Fruit fly (Drosophila melanogaster) whole organism, embryonic: ENCODE measurements around the gene kin17.
A peak's percentile ranks its signal among the peaks of the same experiment; 100 is the strongest.

Source experiments
- ATbp ChIP-seq: fragments of 200-800 bp; sonication (Bioruptor generic); optimal IDR thresholded peaks from 2 replicates; lab custom pipeline; 2017; ENCODE audit warnings: missing biosample characterization, mild to moderate bottlenecking, missing genetic modification characterization, missing genetic modification reagents
- Abd-B ChIP-seq: fragments of 200-800 bp; sonication (Bioruptor generic); optimal IDR thresholded peaks from 2 replicates; lab custom pipeline; 2018; ENCODE audit warnings: missing biosample characterization, mild to moderate bottlenecking, missing genetic modification characterization, moderate library complexity
- Bdp1 ChIP-seq: fragments of 200-800 bp; sonication (Bioruptor generic); optimal IDR thresholded peaks from 3 replicates; lab custom pipeline; 2016; ENCODE audit warnings: missing biosample characterization, missing genetic modification characterization
- CG10543 ChIP-seq: fragments of 200-800 bp; sonication (Bioruptor generic); optimal IDR thresholded peaks from 3 replicates; lab custom pipeline; 2017; ENCODE audit warnings: missing biosample characterization, mild to moderate bottlenecking, missing genetic modification characterization, moderate library complexity
- CG13296 ChIP-seq: fragments of 200-800 bp; sonication (Bioruptor generic); optimal IDR thresholded peaks from 3 replicates; lab custom pipeline; 2018; ENCODE audit warnings: missing biosample characterization, mild to moderate bottlenecking, missing genetic modification characterization
- CG13624 ChIP-seq: fragments of 200-800 bp; sonication (Bioruptor generic); optimal IDR thresholded peaks from 2 replicates; lab custom pipeline; 2016; ENCODE audit warnings: missing biosample characterization, missing genetic modification characterization
- CG16863 ChIP-seq: fragments of 200-800 bp; sonication (Bioruptor generic); optimal IDR thresholded peaks from 3 replicates; lab custom pipeline; 2016; ENCODE audit warnings: missing biosample characterization, missing genetic modification characterization
- CG17359 ChIP-seq: fragments of 200-800 bp; sonication (Bioruptor generic); optimal IDR thresholded peaks from 3 replicates; lab custom pipeline; 2018; ENCODE audit warnings: missing biosample characterization, mild to moderate bottlenecking, missing genetic modification characterization, moderate library complexity
- CG17802 ChIP-seq: fragments of 200-800 bp; sonication (Bioruptor generic); optimal IDR thresholded peaks from 2 replicates; lab custom pipeline; 2018; ENCODE audit warnings: missing biosample characterization, mild to moderate bottlenecking, missing genetic modification characterization, moderate library complexity
- CG1792 ChIP-seq: fragments of 200-800 bp; sonication (Bioruptor generic); optimal IDR thresholded peaks from 2 replicates; lab custom pipeline; 2016; ENCODE audit warnings: missing biosample characterization, missing genetic modification characterization
- CG2116 ChIP-seq: fragments of 200-800 bp; sonication (Bioruptor generic); optimal IDR thresholded peaks from 3 replicates; lab custom pipeline; 2018; ENCODE audit warnings: missing biosample characterization, mild to moderate bottlenecking, missing genetic modification characterization
- CG2120 ChIP-seq: fragments of 200-800 bp; sonication (Bioruptor generic); optimal IDR thresholded peaks from 3 replicates; lab custom pipeline; 2016; ENCODE audit warnings: missing biosample characterization, missing genetic modification characterization
- CG2712 ChIP-seq: fragments of 200-800 bp; optimal IDR thresholded peaks from 3 replicates; lab custom pipeline; 2019; ENCODE audit warnings: missing biosample characterization, mild to moderate bottlenecking, missing genetic modification characterization, moderate library complexity
- CG3281 ChIP-seq: fragments of 200-800 bp; sonication (Bioruptor generic); optimal IDR thresholded peaks from 3 replicates; lab custom pipeline; 2017; ENCODE audit warnings: missing biosample characterization, mild to moderate bottlenecking, missing genetic modification characterization
- CG3847 ChIP-seq: fragments of 200-800 bp; sonication (Bioruptor generic); IDR thresholded peaks from 2 replicates; pipeline ENCODE4 v1.3.6; 2022; ENCODE audit warnings: missing biosample characterization, missing genetic modification characterization
- CG4282 ChIP-seq: fragments of 200-800 bp; sonication (Bioruptor generic); optimal IDR thresholded peaks from 2 replicates; lab custom pipeline; 2016; ENCODE audit warnings: missing biosample characterization, missing genetic modification characterization
- CG4617 ChIP-seq: fragments of 200-800 bp; sonication (Bioruptor generic); optimal IDR thresholded peaks from 3 replicates; lab custom pipeline; 2016; ENCODE audit warnings: missing biosample characterization, missing genetic modification characterization, borderline replicate concordance
- CG4820 ChIP-seq: fragments of 200-800 bp; sonication (Bioruptor generic); optimal IDR thresholded peaks from 3 replicates; lab custom pipeline; 2016; ENCODE audit warnings: missing biosample characterization, missing genetic modification characterization
- CG9727 ChIP-seq: fragments of 200-800 bp; sonication (Bioruptor generic); optimal IDR thresholded peaks from 3 replicates; lab custom pipeline; 2017; ENCODE audit warnings: missing biosample characterization, mild to moderate bottlenecking, missing genetic modification characterization
- CG9932 ChIP-seq: fragments of 200-800 bp; sonication (Bioruptor generic); IDR thresholded peaks from 2 replicates; pipeline ENCODE4 v1.3.6; 2022; ENCODE audit warnings: missing biosample characterization, missing genetic modification characterization
- Dad ChIP-seq: fragments of 200-800 bp; sonication (Bioruptor generic); optimal IDR thresholded peaks from 3 replicates; lab custom pipeline; 2016; ENCODE audit warnings: missing biosample characterization, missing genetic modification characterization
- Dp ChIP-seq: fragments of 200-800 bp; sonication (Bioruptor generic); optimal IDR thresholded peaks from 2 replicates; lab custom pipeline; 2018; ENCODE audit warnings: missing biosample characterization, mild to moderate bottlenecking, missing genetic modification characterization, moderate library complexity
- ERR ChIP-seq: fragments of 200-800 bp; sonication (Bioruptor generic); optimal IDR thresholded peaks from 2 replicates; lab custom pipeline; 2016; ENCODE audit warnings: missing biosample characterization, missing genetic modification characterization
- Elba2 ChIP-seq: fragments of 200-800 bp; sonication (Bioruptor generic); optimal IDR thresholded peaks from 3 replicates; lab custom pipeline; 2016; ENCODE audit warnings: missing biosample characterization, missing genetic modification characterization
- Fer2 ChIP-seq: fragments of 200-800 bp; sonication (Bioruptor generic); optimal IDR thresholded peaks from 2 replicates; lab custom pipeline; 2018; ENCODE audit warnings: missing biosample characterization, mild to moderate bottlenecking, missing genetic modification characterization, moderate library complexity
- HLH3B ChIP-seq: fragments of 200-800 bp; sonication (Bioruptor generic); IDR thresholded peaks from 2 replicates; pipeline ENCODE4 v1.3.6; 2022; ENCODE audit warnings: missing biosample characterization, missing genetic modification characterization
- MBD-R2 ChIP-seq: fragments of 200-800 bp; sonication (Bioruptor generic); IDR thresholded peaks from 2 replicates; pipeline ENCODE4 v1.3.6; 2022; ENCODE audit warnings: missing biosample characterization, missing genetic modification characterization
- Xrp1 ChIP-seq: fragments of 200-800 bp; sonication (Bioruptor generic); IDR thresholded peaks from 2 replicates; pipeline ENCODE4 v1.3.6; 2022; ENCODE audit warnings: missing biosample characterization, missing genetic modification characterization
- ato ChIP-seq: fragments of 200-800 bp; sonication (Bioruptor generic); IDR thresholded peaks from 2 replicates; pipeline ENCODE4 v1.3.6; 2022; ENCODE audit warnings: missing biosample characterization, missing genetic modification characterization; ENCODE audit not compliant: partially characterized antibody
- corto ChIP-seq: fragments of 200-800 bp; sonication (Bioruptor generic); optimal IDR thresholded peaks from 2 replicates; lab custom pipeline; 2016; ENCODE audit warnings: missing biosample characterization, mild to moderate bottlenecking, missing genetic modification characterization, moderate library complexity
- dan ChIP-seq: fragments of 200-800 bp; sonication (Bioruptor generic); IDR thresholded peaks from 2 replicates; pipeline ENCODE4 v1.3.6; 2022; ENCODE audit warnings: missing biosample characterization, missing genetic modification characterization
- dysf ChIP-seq: fragments of 200-800 bp; sonication (Bioruptor generic); IDR thresholded peaks from 3 replicates; pipeline ENCODE4 v1.3.6; 2022; ENCODE audit warnings: missing biosample characterization, missing genetic modification characterization
- eyg ChIP-seq: fragments of 200-800 bp; sonication (Bioruptor generic); optimal IDR thresholded peaks from 3 replicates; lab custom pipeline; 2016; ENCODE audit warnings: missing biosample characterization, missing genetic modification characterization
- gcm2 ChIP-seq: fragments of 200-800 bp; sonication (Bioruptor generic); optimal IDR thresholded peaks from 2 replicates; lab custom pipeline; 2016; ENCODE audit warnings: missing biosample characterization, missing genetic modification characterization
- hth ChIP-seq: fragments of >200 bp; optimal IDR thresholded peaks from 2 replicates; lab custom pipeline; 2017; ENCODE audit warnings: inconsistent platforms
- kay ChIP-seq: fragments of 200-800 bp; sonication (Bioruptor generic); optimal IDR thresholded peaks from 2 replicates; lab custom pipeline; 2016; ENCODE audit warnings: missing biosample characterization, missing genetic modification characterization
- klu ChIP-seq: fragments of 200-800 bp; sonication (Bioruptor generic); IDR thresholded peaks from 2 replicates; pipeline ENCODE4 v1.3.6; 2022; ENCODE audit warnings: missing biosample characterization, missing genetic modification characterization
- lmd ChIP-seq: fragments of 200-800 bp; sonication (Bioruptor generic); IDR thresholded peaks from 2 replicates; pipeline ENCODE4 v1.3.6; 2022; ENCODE audit warnings: missing biosample characterization, missing genetic modification characterization
- mirr ChIP-seq: fragments of 200-800 bp; sonication (Bioruptor generic); optimal IDR thresholded peaks from 3 replicates; lab custom pipeline; 2018; ENCODE audit warnings: missing biosample characterization, mild to moderate bottlenecking, missing genetic modification characterization
- nom ChIP-seq: fragments of 200-800 bp; sonication (Bioruptor generic); optimal IDR thresholded peaks from 2 replicates; lab custom pipeline; 2017; ENCODE audit warnings: missing biosample characterization, missing genetic modification characterization, mild to moderate bottlenecking, moderate library complexity, missing genetic modification reagents
- odd ChIP-seq: fragments of 200-800 bp; sonication (Bioruptor generic); optimal IDR thresholded peaks from 2 replicates; lab custom pipeline; 2017; ENCODE audit warnings: missing biosample characterization, mild to moderate bottlenecking, missing genetic modification characterization
- ranshi ChIP-seq: fragments of 200-800 bp; sonication (Bioruptor generic); IDR thresholded peaks from 2 replicates; pipeline ENCODE4 v1.3.6; 2022; ENCODE audit warnings: missing biosample characterization, missing genetic modification characterization
- repo ChIP-seq: fragments of 200-800 bp; sonication (Bioruptor generic); optimal IDR thresholded peaks from 2 replicates; lab custom pipeline; 2016; ENCODE audit warnings: missing biosample characterization, missing genetic modification characterization
- run ChIP-seq: fragments of 200-800 bp; sonication (Bioruptor generic); optimal IDR thresholded peaks from 3 replicates; lab custom pipeline; 2018; ENCODE audit warnings: missing biosample characterization, mild to moderate bottlenecking, missing genetic modification characterization
- salm ChIP-seq: fragments of 200-800 bp; sonication (Bioruptor generic); optimal IDR thresholded peaks from 2 replicates; lab custom pipeline; 2018; ENCODE audit warnings: missing biosample characterization, mild to moderate bottlenecking, missing genetic modification characterization
- scrt ChIP-seq: fragments of 200-800 bp; sonication (Bioruptor generic); optimal IDR thresholded peaks from 2 replicates; lab custom pipeline; 2018; ENCODE audit warnings: missing biosample characterization, mild to moderate bottlenecking, missing genetic modification characterization, moderate library complexity
- sd ChIP-seq: fragments of 200-800 bp; sonication (Bioruptor generic); optimal IDR thresholded peaks from 3 replicates; lab custom pipeline; 2018; ENCODE audit warnings: missing biosample characterization, mild to moderate bottlenecking, missing genetic modification characterization, moderate library complexity
- seq ChIP-seq: fragments of 200-800 bp; sonication (Bioruptor generic); IDR thresholded peaks from 2 replicates; pipeline ENCODE4 v1.3.6; 2022; ENCODE audit warnings: missing biosample characterization, missing genetic modification characterization
- sr ChIP-seq: fragments of 200-800 bp; sonication (Bioruptor generic); IDR thresholded peaks from 3 replicates; pipeline ENCODE4 v1.3.6; 2022; ENCODE audit warnings: missing biosample characterization, missing genetic modification characterization

Gene kin17

dm6 chr3L:20309758-20310733 is 46.6 kb upstream of the kin17 start (continued):
- TF ChIP-seq CG16863 (GFP tag; lab: Kevin White, UChicago) (peak; percentile 44), CG9932 (GFP tag; lab: Robert Waterston, UW) (peak; percentile 79), mirr (no peak), odd (GFP tag; lab: Kevin White, UChicago) (no peak), ERR (GFP tag; lab: Kevin White, UChicago) (peak; percentile 63), ato (GFP tag; lab: Robert Waterston, UW) (peak; percentile 78), Bdp1 (GFP tag; lab: Kevin White, UChicago) (peak; percentile 0), repo (GFP tag; lab: Kevin White, UChicago) (peak; percentile 46), CG10543 (GFP tag; lab: Kevin White, UChicago) (no peak), ranshi (GFP tag; lab: Robert Waterston, UW) (no peak), lmd (GFP tag; lab: Robert Waterston, UW) (peak; percentile 6; the same call in 1 of the 2 replicates), kay (GFP tag; lab: Kevin White, UChicago) (peak; percentile 10), Xrp1 (GFP tag; lab: Robert Waterston, UW) (peak; percentile 53; the same call in 1 of the 2 replicates), ATbp (GFP tag; lab: Kevin White, UChicago) (no peak), CG1792 (peak; percentile 66), hth (lab: Kevin White, UChicago) (no peak), corto (GFP tag; lab: Kevin White, UChicago) (no peak), CG2116 (GFP tag; lab: Kevin White, UChicago) (peak; percentile 58), scrt (GFP tag; lab: Kevin White, UChicago) (no peak), CG13296 (no peak), CG3847 (GFP tag; lab: Robert Waterston, UW) (peak; percentile 89), dan (GFP tag; lab: Robert Waterston, UW) (no peak), MBD-R2 (GFP tag; lab: Robert Waterston, UW) (peak; percentile 75), CG3281 (GFP tag; lab: Kevin White, UChicago) (no peak), sr (GFP tag; lab: Robert Waterston, UW) (no peak), sd (tag; lab: Kevin White, UChicago) (no peak), CG4820 (GFP tag; lab: Kevin White, UChicago) (no peak), Abd-B (no peak), run (no peak), CG13624 (GFP tag; lab: Kevin White, UChicago) (peak; percentile 80), CG2712 (tag; lab: Kevin White, UChicago) (peak; percentile 50), klu (GFP tag; lab: Robert Waterston, UW) (peak; percentile 33; the same call in 1 of the 2 replicates), CG17802 (tag; lab: Kevin White, UChicago) (no peak), Dad (GFP tag; lab: Kevin White, UChicago) (peak; percentile 70), eyg (GFP tag; lab: Kevin White, UChicago) (no peak), Fer2 (no peak), CG4282 (GFP tag; lab: Kevin White, UChicago) (peak; percentile 69), nom (GFP tag; lab: Kevin White, UChicago) (no peak), Elba2 (peak; percentile 27), Dp (GFP tag; lab: Kevin White, UChicago) (peak; percentile 91), HLH3B (GFP tag; lab: Robert Waterston, UW) (no peak), salm (tag; lab: Kevin White, UChicago) (no peak), CG9727 (GFP tag; lab: Kevin White, UChicago) (peak; percentile 34), CG4617 (peak; percentile 28), gcm2 (GFP tag; lab: Kevin White, UChicago) (peak; percentile 8), CG17359 (tag; lab: Kevin White, UChicago) (peak; percentile 18), CG2120 (peak; percentile 75), seq (GFP tag; lab: Robert Waterston, UW) (no peak), dysf (GFP tag; lab: Robert Waterston, UW) (peak; percentile 34; the same call in 1 of the 3 replicates)
